Fruit fly (Drosophila melanogaster) whole organism, prepupa: ENCODE data around the gene CG9921.

Experiments
- Blimp-1 ChIP-seq: fragments of 200-800 bp; sonication (Bioruptor generic); optimal IDR thresholded peaks from 3 replicates; lab custom pipeline; 2017; ENCODE audit warnings: missing biosample characterization, missing genetic modification characterization, mild to moderate bottlenecking, moderate library complexity, missing genetic modification reagents
- CG31627 ChIP-seq: fragments of 200-800 bp; sonication (Bioruptor generic); optimal IDR thresholded peaks from 3 replicates; lab custom pipeline; 2016; ENCODE audit warnings: missing biosample characterization, missing genetic modification characterization
- CG32006 ChIP-seq: fragments of 200-800 bp; sonication (Bioruptor generic); optimal IDR thresholded peaks from 3 replicates; lab custom pipeline; 2017; ENCODE audit warnings: missing biosample characterization, mild to moderate bottlenecking, missing genetic modification characterization
- CG6163 ChIP-seq: fragments of 200-800 bp; sonication (Bioruptor generic); IDR thresholded peaks from 3 replicates; pipeline ENCODE4 v1.3.6; 2022; ENCODE audit warnings: missing biosample characterization, missing genetic modification characterization
- CG8119 ChIP-seq: fragments of 200-800 bp; sonication (Bioruptor generic); IDR thresholded peaks from 3 replicates; pipeline ENCODE4 v1.3.6; 2022; ENCODE audit warnings: missing biosample characterization, missing genetic modification characterization
- Eip78C ChIP-seq: fragments of 200-800 bp; sonication (Bioruptor generic); peaks from one replicate; lab custom pipeline; 2016; ENCODE audit warnings: missing biosample characterization, missing genetic modification characterization
- Lpt ChIP-seq: fragments of 200-800 bp; sonication (Bioruptor generic); optimal IDR thresholded peaks from 3 replicates; lab custom pipeline; 2016; ENCODE audit warnings: missing biosample characterization, missing genetic modification characterization
- Sox14 ChIP-seq: fragments of 200-800 bp; sonication (Bioruptor generic); optimal IDR thresholded peaks from 3 replicates; lab custom pipeline; 2016; ENCODE audit warnings: missing biosample characterization, missing genetic modification characterization
- salr ChIP-seq, 2 experiments: fragments of 200-800 bp; sonication (Bioruptor generic); optimal IDR thresholded peaks; 3 replicates each; lab custom pipeline; 2016 to 2018; ENCODE audit warnings: missing biosample characterization in 2 of 2, missing genetic modification characterization in 2 of 2, mild to moderate bottlenecking in 1 of 2

DNA sequence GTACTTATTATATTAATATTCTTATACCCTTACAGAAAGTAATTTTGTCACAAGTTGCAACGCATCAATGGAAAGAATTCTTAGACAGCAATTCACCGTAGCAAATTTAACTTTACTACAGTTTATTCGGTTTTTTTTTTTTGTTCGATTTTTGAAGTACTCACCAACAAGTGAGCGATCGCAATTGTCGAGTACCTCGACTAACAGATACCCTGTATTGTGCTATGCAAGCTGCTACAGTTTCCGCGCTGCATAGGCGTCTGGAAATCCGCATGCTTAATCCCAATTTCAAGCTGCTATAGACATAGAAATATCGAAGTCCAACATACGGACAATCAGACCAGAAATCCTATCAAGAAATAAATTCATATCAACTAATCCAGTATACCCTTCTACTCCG, 35.2 kb upstream of the CG9921 start:
- no peak for TF ChIP-seq CG32006
- no peak for TF ChIP-seq CG31627 (GFP tag; lab: Kevin White, UChicago)
- TF ChIP-seq Sox14: no peak
- no peak for TF ChIP-seq Blimp-1 (GFP tag; lab: Kevin White, UChicago)
- TF ChIP-seq CG6163: no peak
- TF ChIP-seq Lpt (GFP tag; lab: Kevin White, UChicago): no peak
- no peak for TF ChIP-seq CG8119 (GFP tag; lab: Robert Waterston, UW)
- TF ChIP-seq salr (GFP tag; optimal IDR thresholded peaks at IDR 0.05; lab: Kevin White, UChicago): no peak
- TF ChIP-seq Eip78C (GFP tag; lab: Kevin White, UChicago): no peak
